Worm (Caenorhabditis elegans): ENCODE results near the gene Y41C4A.8.

Gene Y41C4A.8

ce11 chrIII:11694975-11695374, 13.6 kb downstream of the Y41C4A.8 start, which contains the start of gene Y41C4A.22:
TSS of gene Y41C4A.22 (plus strand) at chrIII:11695275.
- no peak for TF ChIP-seq attf-4 (tag; optimal IDR thresholded peaks at IDR 0.05)
- no peak for TF ChIP-seq F10B5.3 (tag; optimal IDR thresholded peaks at IDR 0.05)
- TF ChIP-seq nhr-111 (GFP tag; optimal IDR thresholded peaks at IDR 0.05), result no peak
- 0 out of 2 replicates have a peak, but pooled peaks have one; percentile 3 for TF ChIP-seq ZK337.2 (GFP tag; IDR thresholded peaks at IDR 0.05)
- TF ChIP-seq mes-2 (tag; optimal IDR thresholded peaks at IDR 0.05; ENCODE audit: poor library complexity, severe bottlenecking), result peak; percentile 12
- no peak for TF ChIP-seq F26F4.8 (GFP tag; conservative IDR thresholded peaks at IDR 0.05)
- TF ChIP-seq fos-1 (tag; optimal IDR thresholded peaks at IDR 0.05), result no peak
- no peak for TF ChIP-seq jun-1 (tag; optimal IDR thresholded peaks at IDR 0.05)

- TF ChIP-seq nhr-102 (tag; optimal IDR thresholded peaks at IDR 0.05) (peak; percentile 60), daf-16 (GFP tag; optimal IDR thresholded peaks at IDR 0.05) (no peak), daf-16 (tag; optimal IDR thresholded peaks at IDR 0.05) (peak; percentile 13), dmd-6 (GFP tag; IDR thresholded peaks at IDR 0.05) (no peak), lim-7 (GFP tag; IDR thresholded peaks at IDR 0.05) (peak; percentile 22; the same call in 1 of the 2 replicates), F37D6.2 (tag; optimal IDR thresholded peaks at IDR 0.05) (no peak), F44E2.7 (GFP tag; IDR thresholded peaks at IDR 0.05) (no peak), mxl-2 (GFP tag; conservative IDR thresholded peaks at IDR 0.05) (no peak), aha-1 (tag) (peak; percentile 63), madf-5 (GFP tag; IDR thresholded peaks at IDR 0.05) (peak in 1 of 2 experiments; percentile 70; a peak in 1 of 4 replicates), Y48G9A.11 (GFP tag; IDR thresholded peaks at IDR 0.05) (peak; percentile 67; the same call in 1 of the 2 replicates), ctbp-1 (GFP tag; IDR thresholded peaks at IDR 0.05) (peak; percentile 68; the same call in 1 of the 2 replicates), mdt-29 (GFP tag; IDR thresholded peaks at IDR 0.05) (no peak), pha-4 (GFP tag; IDR thresholded peaks at IDR 0.05) (peak; percentile 26; the same call in 1 of the 2 replicates), pha-4 (tag; optimal IDR thresholded peaks at IDR 0.05) (no peak), F26F4.8 (GFP tag; conservative IDR thresholded peaks at IDR 0.05) (0 out of 2 replicates have a peak, but pooled peaks have one; percentile 34), gei-8 (GFP tag; optimal IDR thresholded peaks at IDR 0.05) (peak; percentile 64), nhr-48 (tag; optimal IDR thresholded peaks at IDR 0.05) (peak; percentile 43), zfp-2 (tag; optimal IDR thresholded peaks at IDR 0.05) (no peak), zfp-3 (GFP tag; conservative IDR thresholded peaks at IDR 0.05) (peak; percentile 58; the same call in 1 of the 2 replicates), nhr-42 (GFP tag; IDR thresholded peaks at IDR 0.05) (peak; percentile 48; the same call in 1 of the 2 replicates), lin-1 (GFP tag; IDR thresholded peaks at IDR 0.05) (0 out of 2 replicates have a peak, but pooled peaks have one; percentile 11), daf-12 (tag; optimal IDR thresholded peaks at IDR 0.05) (no peak), Y75B8A.6 (GFP tag; IDR thresholded peaks at IDR 0.05) (peak; percentile 9; the same call in 1 of the 2 replicates), arid-1 (GFP tag; conservative IDR thresholded peaks at IDR 0.05) (peak; percentile 22; the same call in 1 of the 2 replicates), dve-1 (tag; optimal IDR thresholded peaks at IDR 0.05; ENCODE audit: insufficient read depth) (peak; percentile 25), unc-62 (GFP tag; optimal IDR thresholded peaks at IDR 0.05 in 1 of 2) (peak in 1 of 2 experiments; percentile 24), unc-62 (tag; optimal IDR thresholded peaks at IDR 0.05) (no peak), ceh-82 (tag; optimal IDR thresholded peaks at IDR 0.05) (no peak), nhr-25 (tag; optimal IDR thresholded peaks at IDR 0.05; ENCODE audit: borderline replicate concordance, insufficient read depth) (peak; percentile 36), egl-43 (GFP tag; IDR thresholded peaks at IDR 0.05) (0 out of 2 replicates have a peak, but pooled peaks have one; percentile 31), spr-3 (GFP tag; optimal IDR thresholded peaks at IDR 0.05) (peak; percentile 21), php-3 (GFP tag; IDR thresholded peaks at IDR 0.05) (peak; percentile 33; the same call in 1 of the 2 replicates), vab-7 (GFP tag; IDR thresholded peaks at IDR 0.05) (peak; percentile 53; the same call in 1 of the 2 replicates), ztf-7 (tag; optimal IDR thresholded peaks at IDR 0.05) (no peak), zip-2 (tag; optimal IDR thresholded peaks at IDR 0.05) (no peak), dmd-9 (GFP tag; IDR thresholded peaks at IDR 0.05) (0 out of 2 replicates have a peak, but pooled peaks have one; percentile 40), T26A8.4 (GFP tag; IDR thresholded peaks at IDR 0.05) (peak; percentile 46), hif-1 (tag; optimal IDR thresholded peaks at IDR 0.05) (peak in 1 of 2 experiments; percentile 79)
These were observed 14.1 kb downstream of the Y41C4A.8 start for ce11 chrIII:11694506-11694947.
